Worm (Caenorhabditis elegans) whole organism, L2 larva: Measurements from ENCODE around the gene C36B7.6.

ENCODE experiments used
- C34F6.9 ChIP-seq: fragments of 150-350 bp; optimal IDR thresholded peaks from 2 replicates; lab custom pipeline; 2014; ENCODE audit warnings: missing biosample characterization, missing genetic modification characterization
- F13H6.1 ChIP-seq: sonication (generic microtip); optimal IDR thresholded peaks from 2 replicates; lab custom pipeline; 2016; ENCODE audit warnings: missing genetic modification characterization, missing compliant biosample characterization
- R02D3.7 ChIP-seq: fragments of 150-350 bp; optimal IDR thresholded peaks from 2 replicates; lab custom pipeline; 2014; ENCODE audit warnings: missing biosample characterization, missing genetic modification characterization
- Y55F3AM.14 ChIP-seq: fragments of 200-800 bp; sonication (Bioruptor generic); optimal IDR thresholded peaks from 2 replicates; lab custom pipeline; 2018; ENCODE audit warnings: mild to moderate bottlenecking, missing genetic modification characterization, missing compliant biosample characterization
- ZK546.5 ChIP-seq: sonication (generic microtip); optimal IDR thresholded peaks from 2 replicates; lab custom pipeline; 2017; ENCODE audit warnings: missing biosample characterization, missing genetic modification characterization
- alr-1 ChIP-seq: fragments of 150-350 bp; optimal IDR thresholded peaks from 2 replicates; lab custom pipeline; 2014; ENCODE audit warnings: missing biosample characterization, missing genetic modification characterization
- aly-2 ChIP-seq: fragments of 150-350 bp; optimal IDR thresholded peaks from 2 replicates; lab custom pipeline; 2014; ENCODE audit warnings: missing biosample characterization, missing genetic modification characterization
- ama-1 ChIP-seq: fragments of 150-350 bp; optimal IDR thresholded peaks from 2 replicates; lab custom pipeline; 2018; ENCODE audit warnings: inconsistent platforms
- blmp-1 ChIP-seq: sonication (generic microtip); optimal IDR thresholded peaks from 2 replicates; lab custom pipeline; 2017; ENCODE audit warnings: missing genetic modification characterization, mild to moderate bottlenecking, missing compliant biosample characterization, antibody characterized with exemption, moderate library complexity; ENCODE audit not compliant: insufficient read depth
- ceh-16 ChIP-seq: fragments of 150-350 bp; optimal IDR thresholded peaks from 2 replicates; lab custom pipeline; 2014; ENCODE audit warnings: missing biosample characterization, missing genetic modification characterization
- ceh-82 ChIP-seq: fragments of 150-350 bp; optimal IDR thresholded peaks from 2 replicates; lab custom pipeline; 2014; ENCODE audit warnings: missing biosample characterization, missing genetic modification characterization
- crh-2 ChIP-seq: sonication (generic microtip); optimal IDR thresholded peaks from 2 replicates; lab custom pipeline; 2017; ENCODE audit warnings: missing biosample characterization, missing genetic modification characterization
- dmd-4 ChIP-seq: sonication (generic microtip); optimal IDR thresholded peaks from 2 replicates; lab custom pipeline; 2017; ENCODE audit warnings: missing biosample characterization, missing genetic modification characterization
- egl-27 ChIP-seq: sonication (generic microtip); optimal IDR thresholded peaks from 3 replicates; lab custom pipeline; 2017; ENCODE audit warnings: missing biosample characterization, missing genetic modification reagents, missing genetic modification characterization
- elt-1 ChIP-seq: fragments of 150-350 bp; optimal IDR thresholded peaks from 2 replicates; lab custom pipeline; 2014; ENCODE audit warnings: missing biosample characterization, missing genetic modification characterization
- elt-3 ChIP-seq: sonication (generic microtip); optimal IDR thresholded peaks from 2 replicates; lab custom pipeline; 2017; ENCODE audit warnings: missing biosample characterization, missing genetic modification characterization
- fos-1 ChIP-seq: fragments of 150-350 bp; optimal IDR thresholded peaks from 2 replicates; lab custom pipeline; 2014; ENCODE audit warnings: missing biosample characterization, missing genetic modification characterization
- gmeb-1 ChIP-seq: fragments of 150-350 bp; optimal IDR thresholded peaks from 2 replicates; lab custom pipeline; 2014; ENCODE audit warnings: missing biosample characterization, missing genetic modification characterization
- lin-11 ChIP-seq: fragments of 150-350 bp; sonication (generic microtip); optimal IDR thresholded peaks from 2 replicates; lab custom pipeline; 2014; ENCODE audit warnings: missing biosample characterization, missing genetic modification characterization, inconsistent platforms, mixed read lengths
- lin-13 ChIP-seq: fragments of 150-350 bp; optimal IDR thresholded peaks from 2 replicates; lab custom pipeline; 2014; ENCODE audit warnings: missing biosample characterization, missing genetic modification reagents, missing genetic modification characterization
- lin-39 ChIP-seq: fragments of 150-350 bp; optimal IDR thresholded peaks from 2 replicates; lab custom pipeline; 2014; ENCODE audit warnings: missing biosample characterization, missing genetic modification reagents, missing genetic modification characterization
- lsy-2 ChIP-seq, 2 experiments: fragments of 150-350 bp in 1 of 2; sonication (generic microtip) in 1 of 2; optimal IDR thresholded peaks; 2 replicates each; lab custom pipeline; 2014 to 2017; ENCODE audit warnings: missing biosample characterization in 2 of 2, missing genetic modification characterization in 2 of 2
- mab-5 ChIP-seq: fragments of 150-350 bp; optimal IDR thresholded peaks from 2 replicates; lab custom pipeline; 2014; ENCODE audit warnings: missing biosample characterization, missing genetic modification characterization
- mbf-1 ChIP-seq: sonication (generic microtip); optimal IDR thresholded peaks from 2 replicates; lab custom pipeline; 2017; ENCODE audit warnings: missing biosample characterization, missing genetic modification characterization
- mdl-1 ChIP-seq, 2 experiments: fragments of 150-350 bp in 1 of 2; sonication (generic microtip) in 1 of 2; optimal IDR thresholded peaks; 2 replicates each; lab custom pipeline; 2017; ENCODE audit warnings: missing biosample characterization in 2 of 2, missing genetic modification characterization in 2 of 2
- nhr-10 ChIP-seq: sonication (generic microtip); optimal IDR thresholded peaks from 2 replicates; lab custom pipeline; 2017; ENCODE audit warnings: missing biosample characterization, missing genetic modification characterization
- nhr-11 ChIP-seq: fragments of 150-350 bp; optimal IDR thresholded peaks from 2 replicates; lab custom pipeline; 2014; ENCODE audit warnings: missing biosample characterization, missing genetic modification characterization
- nhr-12 ChIP-seq: fragments of 150-350 bp; optimal IDR thresholded peaks from 2 replicates; lab custom pipeline; 2014; ENCODE audit warnings: missing biosample characterization, missing genetic modification characterization
- nhr-129 ChIP-seq: fragments of 150-350 bp; optimal IDR thresholded peaks from 2 replicates; lab custom pipeline; 2014; ENCODE audit warnings: missing biosample characterization, missing genetic modification characterization
- nhr-21 ChIP-seq: fragments of 150-350 bp; optimal IDR thresholded peaks from 2 replicates; lab custom pipeline; 2014; ENCODE audit warnings: missing biosample characterization, missing genetic modification characterization
- nhr-23 ChIP-seq: fragments of 150-350 bp; optimal IDR thresholded peaks from 2 replicates; lab custom pipeline; 2014; ENCODE audit warnings: missing biosample characterization, missing genetic modification reagents, missing genetic modification characterization
- nhr-237 ChIP-seq: fragments of 150-350 bp; optimal IDR thresholded peaks from 2 replicates; lab custom pipeline; 2014; ENCODE audit warnings: missing biosample characterization, missing genetic modification characterization
- nhr-25 ChIP-seq: fragments of 150-350 bp; sonication (generic microtip); optimal IDR thresholded peaks from 3 replicates; lab custom pipeline; 2014; ENCODE audit warnings: missing biosample characterization, missing genetic modification characterization
- nhr-6 ChIP-seq: fragments of 150-350 bp; optimal IDR thresholded peaks from 2 replicates; lab custom pipeline; 2014; ENCODE audit warnings: missing biosample characterization, missing genetic modification characterization
- nhr-77 ChIP-seq: fragments of 150-350 bp; optimal IDR thresholded peaks from 2 replicates; lab custom pipeline; 2014; ENCODE audit warnings: missing biosample characterization, missing genetic modification characterization
- peb-1 ChIP-seq: fragments of 150-350 bp; optimal IDR thresholded peaks from 2 replicates; lab custom pipeline; 2014; ENCODE audit warnings: missing biosample characterization, missing genetic modification characterization
- sem-4 ChIP-seq: fragments of 150-350 bp; optimal IDR thresholded peaks from 2 replicates; lab custom pipeline; 2014; ENCODE audit warnings: missing biosample characterization, missing genetic modification reagents, missing genetic modification characterization
- skn-1 ChIP-seq: sonication (generic microtip); optimal IDR thresholded peaks from 2 replicates; lab custom pipeline; 2017; ENCODE audit warnings: missing biosample characterization, missing genetic modification characterization
- sma-3 ChIP-seq: sonication (generic microtip); optimal IDR thresholded peaks from 2 replicates; lab custom pipeline; 2016; ENCODE audit warnings: missing genetic modification reagents, missing genetic modification characterization, missing compliant biosample characterization
- sma-9 ChIP-seq, 2 experiments: fragments of 150-350 bp in 1 of 2; sonication (generic microtip) in 1 of 2; optimal IDR thresholded peaks; 2 replicates each; lab custom pipeline; 2014 to 2016; ENCODE audit warnings: missing genetic modification characterization in 2 of 2, mild to moderate bottlenecking in 1 of 2, missing biosample characterization in 1 of 2, missing compliant biosample characterization in 1 of 2, missing genetic modification reagents in 1 of 2, moderate library complexity in 1 of 2
- snpc-4 ChIP-seq: fragments of 150-350 bp; optimal IDR thresholded peaks from 2 replicates; lab custom pipeline; 2014; ENCODE audit warnings: missing biosample characterization, missing genetic modification characterization
- unc-39 ChIP-seq: fragments of 150-350 bp; optimal IDR thresholded peaks from 2 replicates; lab custom pipeline; 2014; ENCODE audit warnings: missing biosample characterization, missing genetic modification characterization
- unc-55 ChIP-seq: fragments of 150-350 bp; sonication (generic microtip); optimal IDR thresholded peaks from 3 replicates; lab custom pipeline; 2014; ENCODE audit warnings: missing biosample characterization, missing genetic modification reagents, missing genetic modification characterization
- unc-62 ChIP-seq: fragments of 150-350 bp; optimal IDR thresholded peaks from 2 replicates; lab custom pipeline; 2014; ENCODE audit warnings: missing biosample characterization, missing genetic modification reagents, missing genetic modification characterization
- zag-1 ChIP-seq: fragments of 150-350 bp; optimal IDR thresholded peaks from 2 replicates; lab custom pipeline; 2014; ENCODE audit warnings: missing biosample characterization, missing genetic modification characterization
- ztf-1 ChIP-seq: fragments of 200-800 bp; sonication (Bioruptor generic); conservative IDR thresholded peaks from 2 replicates; pipeline ENCODE4 v1.3.6; 2022; ENCODE audit warnings: missing genetic modification characterization, missing compliant biosample characterization
- ztf-11 ChIP-seq: sonication (generic microtip); optimal IDR thresholded peaks from 2 replicates; lab custom pipeline; 2017; ENCODE audit warnings: missing biosample characterization, missing genetic modification characterization
- ztf-4 ChIP-seq: fragments of 150-350 bp; optimal IDR thresholded peaks from 2 replicates; lab custom pipeline; 2014; ENCODE audit warnings: missing biosample characterization, missing genetic modification characterization

C36B7.6 gene

ce11 chrX:7075250-7075649 lies 24.9 kb downstream of the C36B7.6 start, which contains the start of gene B0403.6:
Gene B0403.6, minus strand, starts transcription at chrX:7075350.
- TF ChIP-seq nhr-10 (tag; lab: Kevin White, UChicago) (no peak), gmeb-1 (no peak), snpc-4 (tag; lab: Kevin White, UChicago) (no peak), alr-1 (tag; lab: Kevin White, UChicago) (no peak), nhr-237 (tag; lab: Kevin White, UChicago) (no peak), aly-2 (tag; lab: Kevin White, UChicago) (no peak), ZK546.5 (tag; lab: Kevin White, UChicago) (no peak), Y55F3AM.14 (GFP tag; lab: Kevin White, UChicago) (no peak), skn-1 (tag; lab: Kevin White, UChicago) (no peak), mab-5 (no peak), ztf-1 (GFP tag; lab: Robert Waterston, UW) (no peak)
- TF ChIP-seq, all 48 proteins: peak for 0

ce11 chrX:7068400-7068799 lies 31.7 kb downstream of the C36B7.6 start, which contains the start of gene pdi-6:
Gene pdi-6, minus strand, starts transcription at chrX:7068563.
- peak; percentile 93 for TF ChIP-seq lin-13 (GFP tag; lab: Kevin White, UChicago)
- TF ChIP-seq sma-9 (GFP tag; optimal IDR thresholded peaks at IDR 0.05; lab: Kevin White, UChicago): peak; percentile 91
- TF ChIP-seq sma-9 (tag; optimal IDR thresholded peaks at IDR 0.05; lab: Kevin White, UChicago): no peak
- TF ChIP-seq alr-1 (tag; lab: Kevin White, UChicago): no peak
- TF ChIP-seq ztf-1 (GFP tag; lab: Robert Waterston, UW): no peak
- no peak for TF ChIP-seq nhr-237 (tag; lab: Kevin White, UChicago)
- no peak for TF ChIP-seq ztf-11 (tag; lab: Kevin White, UChicago)
- peak; percentile 62 for TF ChIP-seq egl-27 (tag; lab: Kevin White, UChicago)
- TF ChIP-seq fos-1 (tag; lab: Kevin White, UChicago): peak; percentile 93
- peak; percentile 43 for TF ChIP-seq snpc-4 (tag; lab: Kevin White, UChicago)
- TF ChIP-seq dmd-4: no peak
- peak; percentile 95 for TF ChIP-seq sma-3 (GFP tag; lab: Kevin White, UChicago)
- TF ChIP-seq Y55F3AM.14 (GFP tag; lab: Kevin White, UChicago): peak; percentile 59
- TF ChIP-seq ama-1 (lab: Kevin White, UChicago): no peak
- TF ChIP-seq nhr-23: no peak
- no peak for TF ChIP-seq elt-3
- TF ChIP-seq unc-62 (GFP tag; lab: Kevin White, UChicago): no peak
- peak; percentile 60 for TF ChIP-seq ceh-82 (tag; lab: Kevin White, UChicago)
- peak; percentile 2 for TF ChIP-seq R02D3.7 (tag; lab: Kevin White, UChicago)
- peak; percentile 99 for TF ChIP-seq crh-2 (tag; lab: Kevin White, UChicago)
- peak; percentile 85 for TF ChIP-seq nhr-21 (tag; lab: Kevin White, UChicago)
- TF ChIP-seq unc-39 (tag; lab: Kevin White, UChicago): no peak
- TF ChIP-seq lin-11 (tag; lab: Kevin White, UChicago): peak; percentile 90
- peak; percentile 44 for TF ChIP-seq nhr-77 (tag; lab: Kevin White, UChicago)
- no peak for TF ChIP-seq mbf-1 (tag; lab: Kevin White, UChicago)
- TF ChIP-seq elt-1 (tag; lab: Kevin White, UChicago): no peak
- TF ChIP-seq mdl-1 (tag; optimal IDR thresholded peaks at IDR 0.05; lab: Kevin White, UChicago): peak; percentile 24 to 78
- peak; percentile 75 for TF ChIP-seq mab-5
- TF ChIP-seq nhr-129 (tag; lab: Kevin White, UChicago): peak; percentile 92
- peak; percentile 79 for TF ChIP-seq sem-4 (tag; lab: Kevin White, UChicago)
- peak; percentile 65 for TF ChIP-seq ceh-16 (tag; lab: Kevin White, UChicago)
- TF ChIP-seq F13H6.1 (tag; lab: Kevin White, UChicago): peak; percentile 90
- no peak for TF ChIP-seq nhr-12 (tag; lab: Kevin White, UChicago)
- no peak for TF ChIP-seq lin-39 (tag; lab: Kevin White, UChicago)
- peak; percentile 78 to 92 for TF ChIP-seq lsy-2 (tag; optimal IDR thresholded peaks at IDR 0.05; lab: Kevin White, UChicago)
- peak; percentile 50 for TF ChIP-seq nhr-10 (tag; lab: Kevin White, UChicago)
- no peak for TF ChIP-seq skn-1 (tag; lab: Kevin White, UChicago)
- TF ChIP-seq unc-55 (GFP tag; lab: Kevin White, UChicago): peak; percentile 91
- TF ChIP-seq ZK546.5 (tag; lab: Kevin White, UChicago): peak; percentile 17
- TF ChIP-seq ztf-4 (tag; lab: Kevin White, UChicago): peak; percentile 58
- no peak for TF ChIP-seq aly-2 (tag; lab: Kevin White, UChicago)
- peak; percentile 84 for TF ChIP-seq gmeb-1
- TF ChIP-seq nhr-25: peak; percentile 90
- peak; percentile 66 for TF ChIP-seq nhr-6 (tag; lab: Kevin White, UChicago)
- peak; percentile 54 for TF ChIP-seq zag-1 (tag; lab: Kevin White, UChicago)
- no peak for TF ChIP-seq nhr-11 (tag; lab: Kevin White, UChicago)
- TF ChIP-seq C34F6.9 (tag; lab: Kevin White, UChicago): peak; percentile 88
- TF ChIP-seq blmp-1 (tag; lab: Kevin White, UChicago): peak; percentile 45
- no peak for TF ChIP-seq peb-1 (tag; lab: Kevin White, UChicago)
